Worm (Caenorhabditis elegans) whole organism, L4 larva: Measurements from ENCODE around the gene C55A1.6.

Source experiments
- ceh-82 ChIP-seq: sonication (generic microtip); optimal IDR thresholded peaks from 2 replicates; lab custom pipeline; 2017; ENCODE audit warnings: missing biosample characterization, missing genetic modification characterization
- lin-13 ChIP-seq: fragments of 150-350 bp; optimal IDR thresholded peaks from 2 replicates; lab custom pipeline; 2014; ENCODE audit warnings: missing biosample characterization, missing genetic modification reagents, missing genetic modification characterization
- snpc-4 ChIP-seq: fragments of 150-350 bp; optimal IDR thresholded peaks from 2 replicates; lab custom pipeline; 2014; ENCODE audit warnings: missing biosample characterization, missing genetic modification characterization
- zfp-3 ChIP-seq: fragments of 200-800 bp; sonication (Bioruptor generic); conservative IDR thresholded peaks from 2 replicates; pipeline ENCODE4 v1.3.6; 2022; ENCODE audit warnings: missing genetic modification reagents, missing genetic modification characterization, missing compliant biosample characterization

DNA sequence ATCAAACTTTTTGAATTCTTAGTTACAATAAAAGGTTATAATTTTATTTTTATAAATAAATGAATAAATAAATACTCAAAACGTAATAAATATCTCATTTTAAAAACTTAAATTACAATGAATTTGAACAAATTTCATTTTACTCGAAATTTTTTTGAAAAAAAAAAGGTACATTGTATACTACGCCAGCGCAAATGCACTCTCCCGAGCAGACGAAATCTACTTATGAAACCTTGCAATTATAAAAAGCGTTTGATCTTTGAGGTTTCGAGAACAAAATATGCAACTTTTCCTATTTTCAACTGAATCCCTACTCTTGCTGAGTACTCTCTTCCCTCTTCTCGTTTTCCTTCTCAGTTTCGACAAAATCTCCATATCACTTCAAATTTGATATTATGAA lies 39.8 kb downstream of the C55A1.6 start, which contains the start of gene nhr-197:
- TF ChIP-seq snpc-4 (no peak), zfp-3 (GFP tag; lab: Robert Waterston, UW) (no peak), ceh-82 (no peak), lin-13 (GFP tag; lab: Kevin White, UChicago) (no peak)
